Fruit fly (Drosophila melanogaster) whole organism, embryonic: Measurements from ENCODE around the gene Tim9b.

Source experiments
- Atf3 ChIP-seq: fragments of 200-800 bp; sonication (Bioruptor generic); optimal IDR thresholded peaks from 3 replicates; lab custom pipeline; 2016; ENCODE audit warnings: missing biosample characterization, missing genetic modification characterization
- CG10431 ChIP-seq: fragments of 200-800 bp; sonication (Bioruptor generic); optimal IDR thresholded peaks from 3 replicates; lab custom pipeline; 2018; ENCODE audit warnings: missing biosample characterization, mild to moderate bottlenecking, missing genetic modification characterization
- CG10565 ChIP-seq: fragments of 200-800 bp; sonication (Bioruptor generic); optimal IDR thresholded peaks from 3 replicates; lab custom pipeline; 2016; ENCODE audit warnings: missing biosample characterization, mild to moderate bottlenecking, missing genetic modification characterization
- CG11696 ChIP-seq: fragments of 200-800 bp; sonication (Bioruptor generic); IDR thresholded peaks from 2 replicates; pipeline ENCODE4 v1.3.6; 2022; ENCODE audit warnings: missing biosample characterization, missing genetic modification characterization
- CG13624 ChIP-seq: fragments of 200-800 bp; sonication (Bioruptor generic); optimal IDR thresholded peaks from 2 replicates; lab custom pipeline; 2016; ENCODE audit warnings: missing biosample characterization, missing genetic modification characterization
- CG15011 ChIP-seq: fragments of 200-800 bp; sonication (Bioruptor generic); optimal IDR thresholded peaks from 3 replicates; lab custom pipeline; 2018; ENCODE audit warnings: missing biosample characterization, mild to moderate bottlenecking, missing genetic modification characterization
- CG15514 ChIP-seq: fragments of 200-800 bp; sonication (Bioruptor generic); optimal IDR thresholded peaks from 3 replicates; lab custom pipeline; 2017; ENCODE audit warnings: missing biosample characterization, missing genetic modification characterization, mild to moderate bottlenecking, moderate library complexity, missing genetic modification reagents
- CG16813 ChIP-seq: fragments of 200-800 bp; sonication (Bioruptor generic); IDR thresholded peaks from 3 replicates; pipeline ENCODE4 v1.3.6; 2022; ENCODE audit warnings: missing biosample characterization, missing genetic modification characterization; ENCODE audit not compliant: partially characterized antibody
- CG16863 ChIP-seq: fragments of 200-800 bp; sonication (Bioruptor generic); optimal IDR thresholded peaks from 3 replicates; lab custom pipeline; 2016; ENCODE audit warnings: missing biosample characterization, missing genetic modification characterization
- CG18764 ChIP-seq: fragments of 200-800 bp; sonication (Bioruptor generic); optimal IDR thresholded peaks from 3 replicates; lab custom pipeline; 2016; ENCODE audit warnings: missing biosample characterization, missing genetic modification characterization
- CG33213 ChIP-seq: fragments of 200-800 bp; sonication (Bioruptor generic); optimal IDR thresholded peaks from 3 replicates; lab custom pipeline; 2016; ENCODE audit warnings: missing biosample characterization, missing genetic modification characterization
- CG3847 ChIP-seq: fragments of 200-800 bp; sonication (Bioruptor generic); IDR thresholded peaks from 2 replicates; pipeline ENCODE4 v1.3.6; 2022; ENCODE audit warnings: missing biosample characterization, missing genetic modification characterization
- CG43689 ChIP-seq: fragments of 200-800 bp; sonication (Bioruptor generic); IDR thresholded peaks from 2 replicates; pipeline ENCODE4 v1.3.6; 2022; ENCODE audit warnings: missing biosample characterization, missing genetic modification characterization
- CG4730 ChIP-seq: fragments of 200-800 bp; sonication (Bioruptor generic); IDR thresholded peaks from 2 replicates; pipeline ENCODE4 v1.3.6; 2022; ENCODE audit warnings: missing biosample characterization, missing genetic modification characterization
- CG7745 ChIP-seq: fragments of 200-800 bp; sonication (Bioruptor generic); optimal IDR thresholded peaks from 2 replicates; lab custom pipeline; 2018; ENCODE audit warnings: missing biosample characterization, mild to moderate bottlenecking, missing genetic modification characterization, moderate library complexity
- CG9876 ChIP-seq: fragments of 200-800 bp; sonication (Bioruptor generic); optimal IDR thresholded peaks from 2 replicates; lab custom pipeline; 2016; ENCODE audit warnings: missing biosample characterization, missing genetic modification characterization
- Elba2 ChIP-seq: fragments of 200-800 bp; sonication (Bioruptor generic); optimal IDR thresholded peaks from 3 replicates; lab custom pipeline; 2016; ENCODE audit warnings: missing biosample characterization, missing genetic modification characterization
- Ets65A ChIP-seq: fragments of 200-800 bp; sonication (Bioruptor generic); peaks from one replicate; lab custom pipeline; 2016; ENCODE audit warnings: missing biosample characterization, missing genetic modification characterization
- Ets97D ChIP-seq: fragments of 200-800 bp; sonication (Bioruptor generic); optimal IDR thresholded peaks from 3 replicates; lab custom pipeline; 2016; ENCODE audit warnings: missing biosample characterization, missing genetic modification characterization
- HLH4C ChIP-seq: fragments of 200-800 bp; sonication (Bioruptor generic); IDR thresholded peaks from 3 replicates; pipeline ENCODE4 v1.3.6; 2022; ENCODE audit warnings: missing biosample characterization, missing genetic modification characterization; ENCODE audit not compliant: partially characterized antibody
- HLHmδ ChIP-seq: fragments of 200-800 bp; sonication (Bioruptor generic); optimal IDR thresholded peaks from 2 replicates; lab custom pipeline; 2018; ENCODE audit warnings: missing biosample characterization, mild to moderate bottlenecking, missing genetic modification characterization, moderate library complexity
- HmgD ChIP-seq: fragments of 200-800 bp; sonication (Bioruptor generic); optimal IDR thresholded peaks from 3 replicates; lab custom pipeline; 2016; ENCODE audit warnings: missing biosample characterization, missing genetic modification characterization
- MBD-R2 ChIP-seq: fragments of 200-800 bp; sonication (Bioruptor generic); IDR thresholded peaks from 2 replicates; pipeline ENCODE4 v1.3.6; 2022; ENCODE audit warnings: missing biosample characterization, missing genetic modification characterization
- NC2α ChIP-seq: fragments of 200-800 bp; sonication (Bioruptor generic); optimal IDR thresholded peaks from 2 replicates; lab custom pipeline; 2016; ENCODE audit warnings: missing biosample characterization, missing genetic modification characterization
- Ptx1 ChIP-seq: fragments of 200-800 bp; sonication (Bioruptor generic); IDR thresholded peaks from 2 replicates; pipeline ENCODE4 v1.3.6; 2022; ENCODE audit warnings: missing biosample characterization, missing genetic modification characterization
- Rx ChIP-seq: fragments of 200-800 bp; sonication (Bioruptor generic); IDR thresholded peaks from 2 replicates; pipeline ENCODE4 v1.3.6; 2022; ENCODE audit warnings: missing biosample characterization, missing genetic modification characterization
- Tbp ChIP-seq: fragments of >200 bp; optimal IDR thresholded peaks from 2 replicates; lab custom pipeline; 2018; ENCODE audit warnings: missing biosample characterization, missing genetic modification characterization
- bowl ChIP-seq: fragments of 200-800 bp; sonication (Bioruptor generic); IDR thresholded peaks from 2 replicates; pipeline ENCODE4 v1.3.6; 2022; ENCODE audit warnings: missing biosample characterization, missing genetic modification characterization
- btn ChIP-seq: fragments of 200-800 bp; sonication (Bioruptor generic); optimal IDR thresholded peaks from 2 replicates; lab custom pipeline; 2016; ENCODE audit warnings: missing biosample characterization, missing genetic modification characterization
- cad ChIP-seq: fragments of >200 bp; optimal IDR thresholded peaks from 2 replicates; lab custom pipeline; 2017; ENCODE audit warnings: missing biosample characterization, missing genetic modification characterization
- croc ChIP-seq: fragments of 200-800 bp; sonication (Bioruptor generic); conservative IDR thresholded peaks from 3 replicates; pipeline ENCODE4 v1.3.6; 2022; ENCODE audit warnings: missing biosample characterization, missing genetic modification characterization
- cwo ChIP-seq: fragments of 200-800 bp; sonication (Bioruptor generic); optimal IDR thresholded peaks from 3 replicates; lab custom pipeline; 2017; ENCODE audit warnings: missing biosample characterization, missing genetic modification characterization, mild to moderate bottlenecking, moderate library complexity, missing genetic modification reagents
- dan ChIP-seq: fragments of 200-800 bp; sonication (Bioruptor generic); IDR thresholded peaks from 2 replicates; pipeline ENCODE4 v1.3.6; 2022; ENCODE audit warnings: missing biosample characterization, missing genetic modification characterization
- fd102C ChIP-seq: fragments of 200-800 bp; sonication (Bioruptor generic); optimal IDR thresholded peaks from 2 replicates; lab custom pipeline; 2018; ENCODE audit warnings: missing biosample characterization, mild to moderate bottlenecking, missing genetic modification characterization, moderate library complexity
- fru ChIP-seq: fragments of >200 bp; optimal IDR thresholded peaks from 2 replicates; lab custom pipeline; 2017
- gcm ChIP-seq: fragments of 200-800 bp; sonication (Bioruptor generic); optimal IDR thresholded peaks from 2 replicates; lab custom pipeline; 2019; ENCODE audit warnings: missing biosample characterization, mild to moderate bottlenecking, missing genetic modification characterization, moderate library complexity
- hb ChIP-seq: fragments of 200-800 bp; sonication (Bioruptor generic); IDR thresholded peaks from 3 replicates; pipeline ENCODE4 v1.3.6; 2022; ENCODE audit warnings: missing biosample characterization, missing genetic modification characterization; ENCODE audit not compliant: partially characterized antibody
- hkb ChIP-seq, 2 experiments: fragments of 200-800 bp in 1 of 2; fragments of >200 bp in 1 of 2; sonication (Bioruptor generic) in 1 of 2; IDR thresholded peaks in 1 of 2; optimal IDR thresholded peaks in 1 of 2; 2 replicates each; pipeline versions ENCODE4 v1.3.6 to Lab custom; 2017 to 2022; ENCODE audit warnings: missing biosample characterization in 1 of 2, missing genetic modification characterization in 1 of 2
- insv ChIP-seq, 2 experiments: fragments of 200-800 bp; sonication (Bioruptor generic); optimal IDR thresholded peaks; 3 replicates each; lab custom pipeline; 2016 to 2018; ENCODE audit warnings: missing biosample characterization in 2 of 2, missing genetic modification characterization in 2 of 2
- inv ChIP-seq: fragments of 200-800 bp; sonication (Bioruptor generic); IDR thresholded peaks from 2 replicates; pipeline ENCODE4 v1.3.6; 2022; ENCODE audit warnings: missing biosample characterization, missing genetic modification characterization; ENCODE audit not compliant: partially characterized antibody
- kni ChIP-seq: fragments of 200-800 bp; sonication (Bioruptor generic); optimal IDR thresholded peaks from 3 replicates; lab custom pipeline; 2017; ENCODE audit warnings: mild to moderate bottlenecking, missing biosample characterization, missing genetic modification reagents, missing genetic modification characterization
- lab ChIP-seq: fragments of 200-800 bp; sonication (Bioruptor generic); optimal IDR thresholded peaks from 3 replicates; lab custom pipeline; 2017; ENCODE audit warnings: missing biosample characterization, missing genetic modification characterization, mild to moderate bottlenecking, moderate library complexity, missing genetic modification reagents
- lov ChIP-seq, 2 experiments: fragments of 200-800 bp in 1 of 2; fragments of >200 bp in 1 of 2; sonication (Bioruptor generic) in 1 of 2; IDR thresholded peaks in 1 of 2; optimal IDR thresholded peaks in 1 of 2; 2 replicates in 1 of 2; 3 replicates in 1 of 2; pipeline versions ENCODE4 v1.3.6 to Lab custom; 2017 to 2022; ENCODE audit warnings: missing biosample characterization in 1 of 2, missing genetic modification characterization in 1 of 2
- mld ChIP-seq: fragments of 200-800 bp; sonication (Bioruptor generic); IDR thresholded peaks from 3 replicates; pipeline ENCODE4 v1.3.6; 2022; ENCODE audit warnings: missing biosample characterization, missing genetic modification characterization; ENCODE audit not compliant: partially characterized antibody
- phol ChIP-seq: fragments of 200-800 bp; sonication (Bioruptor generic); optimal IDR thresholded peaks from 3 replicates; lab custom pipeline; 2018; ENCODE audit warnings: missing biosample characterization, mild to moderate bottlenecking, missing genetic modification characterization, moderate library complexity
- psq ChIP-seq: fragments of 200-800 bp; sonication (Bioruptor generic); optimal IDR thresholded peaks from 2 replicates; lab custom pipeline; 2017; ENCODE audit warnings: missing biosample characterization, missing genetic modification characterization
- slbo ChIP-seq: fragments of 200-800 bp; sonication (Bioruptor generic); IDR thresholded peaks from 2 replicates; pipeline ENCODE4 v1.3.6; 2022; ENCODE audit warnings: missing biosample characterization, missing genetic modification characterization
- tin ChIP-seq: fragments of 200-800 bp; sonication (Bioruptor generic); optimal IDR thresholded peaks from 3 replicates; lab custom pipeline; 2016; ENCODE audit warnings: missing biosample characterization, missing genetic modification characterization
- tio ChIP-seq: fragments of 200-800 bp; sonication (Bioruptor generic); optimal IDR thresholded peaks from 2 replicates; lab custom pipeline; 2017; ENCODE audit warnings: missing biosample characterization, missing genetic modification characterization, inconsistent platforms
- unpg ChIP-seq: fragments of 200-800 bp; sonication (Bioruptor generic); optimal IDR thresholded peaks from 3 replicates; lab custom pipeline; 2018; ENCODE audit warnings: missing biosample characterization, mild to moderate bottlenecking, missing genetic modification characterization, moderate library complexity

Gene Tim9b

dm6 chrX:19638328-19638940 is 20.1 kb upstream of the Tim9b start, which contains the start of gene Rcd-1 (continued):
- no peak for TF ChIP-seq tin (GFP tag; lab: Kevin White, UChicago)
- no peak for TF ChIP-seq cwo (GFP tag; lab: Kevin White, UChicago)
- no peak for TF ChIP-seq Tbp (GFP tag; lab: Kevin White, UChicago)
- no peak for TF ChIP-seq hkb (optimal IDR thresholded peaks at IDR 0.05; lab: Kevin White, UChicago)
- TF ChIP-seq hkb (GFP tag; IDR thresholded peaks at IDR 0.05; lab: Robert Waterston, UW), result no peak
- TF ChIP-seq unpg (GFP tag; lab: Kevin White, UChicago), result no peak
- TF ChIP-seq btn (GFP tag; lab: Kevin White, UChicago), result no peak
- no peak for TF ChIP-seq HLH4C (GFP tag; lab: Robert Waterston, UW)
- peak; percentile 22; the same call in 1 of the 2 replicates for TF ChIP-seq slbo
- no peak for TF ChIP-seq lov (optimal IDR thresholded peaks at IDR 0.05; lab: Kevin White, UChicago)
- no peak for TF ChIP-seq lov (GFP tag; IDR thresholded peaks at IDR 0.05; lab: Robert Waterston, UW)
- peak; percentile 16 for TF ChIP-seq phol (tag; lab: Kevin White, UChicago)
- TF ChIP-seq HLHmδ (GFP tag; lab: Kevin White, UChicago), result peak; percentile 34
- TF ChIP-seq lab (GFP tag; lab: Kevin White, UChicago), result no peak
- no peak for TF ChIP-seq CG4730 (GFP tag; lab: Robert Waterston, UW)
- TF ChIP-seq fd102C (GFP tag; lab: Kevin White, UChicago), result no peak
- no peak for TF ChIP-seq CG10565 (GFP tag; lab: Kevin White, UChicago)
- TF ChIP-seq kni, result peak; percentile 2
- TF ChIP-seq mld (GFP tag; lab: Robert Waterston, UW), result no peak
- TF ChIP-seq Elba2 (GFP tag; lab: Kevin White, UChicago), result no peak
- peak; percentile 36 for TF ChIP-seq CG15514 (GFP tag; lab: Kevin White, UChicago)
- no peak for TF ChIP-seq cad (GFP tag; lab: Kevin White, UChicago)
- TF ChIP-seq gcm (GFP tag; lab: Kevin White, UChicago), result no peak
- TF ChIP-seq CG33213 (GFP tag; lab: Kevin White, UChicago), result peak; percentile 24
- TF ChIP-seq CG18764 (GFP tag; lab: Kevin White, UChicago), result no peak
- no peak for TF ChIP-seq CG43689
- TF ChIP-seq CG7745 (tag; lab: Kevin White, UChicago), result no peak
- TF ChIP-seq MBD-R2 (GFP tag; lab: Robert Waterston, UW), result peak; percentile 35; the same call in 1 of the 2 replicates
- TF ChIP-seq inv (GFP tag; lab: Robert Waterston, UW), result no peak
- TF ChIP-seq NC2α, result no peak
- no peak for TF ChIP-seq dan
- no peak for TF ChIP-seq psq (GFP tag; lab: Kevin White, UChicago)
- no peak for TF ChIP-seq tio (GFP tag; lab: Kevin White, UChicago)
- TF ChIP-seq CG13624, result no peak
- TF ChIP-seq Ptx1, result no peak
- no peak for TF ChIP-seq CG15011 (GFP tag; lab: Kevin White, UChicago)
- TF ChIP-seq fru (lab: Kevin White, UChicago), result no peak
- TF ChIP-seq Ets97D (GFP tag; lab: Kevin White, UChicago), result peak; percentile 37
- no peak for TF ChIP-seq CG11696 (GFP tag; lab: Robert Waterston, UW)
- no peak for TF ChIP-seq Rx (GFP tag; lab: Robert Waterston, UW)
- no peak for TF ChIP-seq Ets65A
- no peak for TF ChIP-seq hb (GFP tag; lab: Robert Waterston, UW)
- peak; percentile 15; the same call in 1 of the 2 replicates for TF ChIP-seq CG3847 (GFP tag; lab: Robert Waterston, UW)
- no peak for TF ChIP-seq bowl (GFP tag; lab: Robert Waterston, UW)
- no peak for TF ChIP-seq insv (GFP tag; optimal IDR thresholded peaks at IDR 0.05; lab: Kevin White, UChicago)
- TF ChIP-seq CG16863 (GFP tag; lab: Kevin White, UChicago), result no peak
- no peak for TF ChIP-seq CG16813 (GFP tag; lab: Robert Waterston, UW)
- no peak for TF ChIP-seq Atf3 (GFP tag; lab: Kevin White, UChicago)
- TF ChIP-seq CG10431, result peak; percentile 52
- TF ChIP-seq HmgD (GFP tag; lab: Kevin White, UChicago), result no peak
- no peak for TF ChIP-seq CG9876 (GFP tag; lab: Kevin White, UChicago)
- TF ChIP-seq croc (GFP tag; lab: Robert Waterston, UW), result no peak
